Fruit fly (Drosophila melanogaster) whole organism, adult: Measurements from ENCODE around the gene Cpr72Ec.

Experiments
- CG11617 ChIP-seq: fragments of 200-800 bp; sonication (Bioruptor generic); optimal IDR thresholded peaks from 2 replicates; lab custom pipeline; 2017; ENCODE audit warnings: mild to moderate bottlenecking, missing biosample characterization, missing genetic modification reagents, missing genetic modification characterization
- CG12768 ChIP-seq: fragments of 200-800 bp; sonication (Bioruptor generic); optimal IDR thresholded peaks from 2 replicates; lab custom pipeline; 2017; ENCODE audit warnings: missing biosample characterization, missing genetic modification characterization, mild to moderate bottlenecking, moderate library complexity, missing genetic modification reagents
- CG14711 ChIP-seq: fragments of 200-800 bp; sonication (Bioruptor generic); optimal IDR thresholded peaks from 2 replicates; lab custom pipeline; 2018; ENCODE audit warnings: missing biosample characterization, mild to moderate bottlenecking, missing genetic modification characterization, moderate library complexity
- CG1620 ChIP-seq: fragments of 200-800 bp; sonication (Bioruptor generic); optimal IDR thresholded peaks from 2 replicates; lab custom pipeline; 2016; ENCODE audit warnings: missing biosample characterization, missing genetic modification characterization
- CG33017 ChIP-seq: fragments of 200-800 bp; sonication (Bioruptor generic); optimal IDR thresholded peaks from 2 replicates; lab custom pipeline; 2018; ENCODE audit warnings: missing biosample characterization, mild to moderate bottlenecking, missing genetic modification characterization, moderate library complexity
- CG5204 ChIP-seq: fragments of 200-800 bp; sonication (Bioruptor generic); optimal IDR thresholded peaks from 2 replicates; lab custom pipeline; 2016; ENCODE audit warnings: missing biosample characterization, missing genetic modification characterization
- CG7045 ChIP-seq: fragments of 200-800 bp; sonication (Bioruptor generic); optimal IDR thresholded peaks from 2 replicates; lab custom pipeline; 2017; ENCODE audit warnings: missing biosample characterization, mild to moderate bottlenecking, missing genetic modification characterization
- CG7101 ChIP-seq: fragments of 200-800 bp; sonication (Bioruptor generic); optimal IDR thresholded peaks from 2 replicates; lab custom pipeline; 2018; ENCODE audit warnings: missing biosample characterization, mild to moderate bottlenecking, missing genetic modification characterization, moderate library complexity
- Clk ChIP-seq: fragments of 200-800 bp; sonication (Bioruptor generic); optimal IDR thresholded peaks from 2 replicates; lab custom pipeline; 2017; ENCODE audit warnings: missing biosample characterization, missing genetic modification characterization
- Crg-1 ChIP-seq: fragments of 200-800 bp; sonication (Bioruptor generic); optimal IDR thresholded peaks from 2 replicates; lab custom pipeline; 2016; ENCODE audit warnings: missing biosample characterization, missing genetic modification characterization
- Hr96 ChIP-seq: fragments of 200-800 bp; sonication (Bioruptor generic); optimal IDR thresholded peaks from 2 replicates; lab custom pipeline; 2016; ENCODE audit warnings: missing biosample characterization, missing genetic modification characterization
- Mnt ChIP-seq: fragments of 200-800 bp; sonication (Bioruptor generic); optimal IDR thresholded peaks from 2 replicates; lab custom pipeline; 2016; ENCODE audit warnings: missing biosample characterization, mild to moderate bottlenecking, missing genetic modification characterization
- bab1 ChIP-seq: fragments of 200-800 bp; sonication (Bioruptor generic); optimal IDR thresholded peaks from 3 replicates; lab custom pipeline; 2019; ENCODE audit warnings: missing biosample characterization, mild to moderate bottlenecking, missing genetic modification characterization, moderate library complexity
- cic ChIP-seq: fragments of 200-800 bp; sonication (Bioruptor generic); optimal IDR thresholded peaks from 2 replicates; lab custom pipeline; 2017; ENCODE audit warnings: missing biosample characterization, mild to moderate bottlenecking, missing genetic modification characterization, moderate library complexity
- cnc ChIP-seq, 2 experiments: fragments of >200 bp; optimal IDR thresholded peaks; 2 replicates each; lab custom pipeline; 2017
- kay ChIP-seq: fragments of 200-800 bp; sonication (Bioruptor generic); peaks from one replicate; lab custom pipeline; 2016; ENCODE audit warnings: missing biosample characterization, missing genetic modification characterization, borderline replicate concordance
- ovo ChIP-seq: fragments of 200-800 bp; sonication (Bioruptor generic); optimal IDR thresholded peaks from 2 replicates; lab custom pipeline; 2016; ENCODE audit warnings: missing biosample characterization, missing genetic modification characterization
- pad ChIP-seq: fragments of 200-800 bp; sonication (Bioruptor generic); optimal IDR thresholded peaks from 3 replicates; lab custom pipeline; 2017; ENCODE audit warnings: missing biosample characterization, missing genetic modification characterization, mild to moderate bottlenecking, moderate library complexity, missing genetic modification reagents
- tj ChIP-seq: fragments of 200-800 bp; sonication (Bioruptor generic); optimal IDR thresholded peaks from 3 replicates; lab custom pipeline; 2017; ENCODE audit warnings: missing biosample characterization, mild to moderate bottlenecking, missing genetic modification characterization, moderate library complexity
- toe ChIP-seq: fragments of 200-800 bp; sonication (Bioruptor generic); optimal IDR thresholded peaks from 2 replicates; lab custom pipeline; 2016; ENCODE audit warnings: missing biosample characterization, missing genetic modification characterization

The Cpr72Ec gene

DNA sequence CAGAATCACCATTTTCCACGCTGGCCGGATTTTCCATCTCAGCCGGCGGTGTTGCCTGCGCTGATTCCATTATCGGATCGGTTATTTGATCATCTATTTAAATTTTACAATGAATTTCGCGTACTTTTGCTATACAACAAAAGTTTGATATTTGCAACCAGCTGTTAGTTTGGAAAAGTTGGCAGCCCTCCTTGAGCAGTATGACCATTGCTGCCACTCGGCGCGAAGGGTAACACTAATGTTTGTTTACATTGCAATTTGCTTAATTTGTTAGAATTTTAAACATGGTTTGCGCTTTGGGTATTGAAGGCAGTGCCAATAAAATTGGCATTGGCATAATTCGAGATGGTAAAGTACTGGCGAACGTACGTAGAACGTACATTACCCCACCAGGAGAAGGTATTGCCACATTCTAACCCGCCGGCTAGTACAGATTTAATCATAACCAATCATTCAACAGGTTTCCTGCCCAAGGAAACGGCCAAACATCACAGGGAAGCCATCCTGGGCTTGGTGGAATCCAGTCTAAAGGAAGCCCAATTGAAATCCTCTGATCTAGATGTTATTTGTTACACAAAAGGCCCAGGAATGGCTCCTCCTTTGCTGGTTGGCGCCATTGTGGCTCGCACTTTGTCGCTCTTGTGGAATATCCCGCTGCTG is 15.2 kb downstream of the Cpr72Ec start, which contains the start of the genes Golgin104 and Tcs3:
Gene Golgin104 (minus strand): TSS at position 182 of the 660 bp plus-strand sequence.
Gene Tcs3 (plus strand): TSS at position 222 of the 660 bp plus-strand sequence.
- TF ChIP-seq CG5204: no peak
- peak; percentile 57 for TF ChIP-seq bab1 (GFP tag; lab: Kevin White, UChicago)

dm6 chr3L:16349686-16350085 is 17.5 kb downstream of the Cpr72Ec start:
- TF ChIP-seq ovo (GFP tag; lab: Kevin White, UChicago) (no peak), bab1 (GFP tag; lab: Kevin White, UChicago) (no peak), Hr96 (GFP tag; lab: Kevin White, UChicago) (no peak)

DNA sequence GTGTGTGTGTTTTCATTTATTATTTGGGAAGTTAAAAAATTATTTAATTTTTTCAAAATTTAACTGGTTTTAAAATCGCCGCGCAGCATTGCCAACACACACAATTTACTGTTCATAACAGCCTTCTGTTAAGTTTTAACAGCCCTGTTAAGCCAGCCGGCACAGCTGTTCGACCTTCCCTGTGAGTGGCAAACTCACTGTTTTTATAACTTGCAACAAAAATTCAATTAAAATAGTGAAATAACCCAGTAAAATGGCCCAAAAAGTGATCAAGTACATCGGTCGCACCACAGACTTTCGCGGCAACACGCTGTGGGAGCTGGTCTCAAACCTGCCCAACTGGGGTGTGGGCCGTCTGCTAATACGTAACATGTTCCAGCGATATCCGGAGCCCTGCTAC is 19.2 kb downstream of the Cpr72Ec start, which contains the start of gene mRpS34:
Gene mRpS34 (plus strand): TSS at position 161 of the 400 bp plus-strand sequence.
- no peak for TF ChIP-seq CG5204
- no peak for TF ChIP-seq cnc (optimal IDR thresholded peaks at IDR 0.05; lab: Kevin White, UChicago)
- TF ChIP-seq bab1 (GFP tag; lab: Kevin White, UChicago): no peak
- no peak for TF ChIP-seq toe (GFP tag; lab: Kevin White, UChicago)
- TF ChIP-seq CG7101 (tag; lab: Kevin White, UChicago): no peak
- no peak for TF ChIP-seq Mnt
- no peak for TF ChIP-seq cic
- TF ChIP-seq kay: no peak
- no peak for TF ChIP-seq CG33017 (tag; lab: Kevin White, UChicago)
- no peak for TF ChIP-seq ovo (GFP tag; lab: Kevin White, UChicago)
- TF ChIP-seq Crg-1: no peak
- TF ChIP-seq Clk (GFP tag; lab: Kevin White, UChicago): no peak
- no peak for TF ChIP-seq CG12768 (GFP tag; lab: Kevin White, UChicago)
- no peak for TF ChIP-seq CG1620 (GFP tag; lab: Kevin White, UChicago)
- no peak for TF ChIP-seq pad (GFP tag; lab: Kevin White, UChicago)
- no peak for TF ChIP-seq tj (GFP tag; lab: Kevin White, UChicago)
- no peak for TF ChIP-seq CG14711 (tag; lab: Kevin White, UChicago)

DNA sequence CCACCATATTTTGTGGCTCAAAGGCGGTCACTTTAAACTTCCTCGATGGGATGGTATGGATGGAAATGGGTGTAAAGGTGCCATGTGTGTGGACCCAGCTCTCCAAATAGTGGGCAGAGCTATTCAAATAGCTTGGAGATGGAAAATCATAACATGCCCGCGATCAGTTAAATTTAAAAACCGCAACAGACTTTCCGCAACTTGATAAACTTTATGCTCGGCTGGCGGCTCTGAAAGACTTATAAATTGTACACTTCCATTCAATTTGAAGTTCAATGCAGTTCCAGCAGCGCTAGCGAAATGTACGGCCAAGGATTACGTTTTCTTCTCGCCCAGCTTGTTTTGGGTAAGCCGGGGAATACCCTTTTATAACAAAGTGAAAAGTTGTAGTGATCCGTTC is 21.1 kb downstream of the Cpr72Ec start, which contains the start of gene CG33257:
Gene CG33257 (plus strand): TSS at position 301 of the 400 bp plus-strand sequence.
- TF ChIP-seq toe (GFP tag; lab: Kevin White, UChicago): no peak

DNA sequence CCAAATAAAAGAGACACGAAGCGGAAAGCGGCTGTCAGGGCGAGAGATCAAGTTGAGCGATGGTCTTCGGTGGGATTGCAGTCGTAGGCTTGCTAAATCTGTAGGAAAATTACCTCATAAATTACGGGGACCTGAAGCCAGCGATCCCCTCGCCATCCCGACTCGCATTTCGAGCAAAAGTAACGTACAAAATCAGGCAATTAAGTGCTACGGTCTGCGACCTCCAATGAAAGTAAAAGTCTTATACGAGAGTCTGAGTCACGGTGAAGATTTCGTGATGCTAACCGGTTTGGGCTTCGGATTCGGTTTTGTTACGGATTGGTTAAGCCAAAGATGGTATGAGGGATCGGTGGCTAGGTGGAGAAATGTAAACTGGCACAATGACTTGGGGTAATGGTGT is 27.3 kb downstream of the Cpr72Ec start:
- no peak for TF ChIP-seq Hr96 (GFP tag; lab: Kevin White, UChicago)
- no peak for TF ChIP-seq toe (GFP tag; lab: Kevin White, UChicago)
- TF ChIP-seq kay: no peak
- no peak for TF ChIP-seq CG12768 (GFP tag; lab: Kevin White, UChicago)
- no peak for TF ChIP-seq ovo (GFP tag; lab: Kevin White, UChicago)
- TF ChIP-seq cic: no peak
- no peak for TF ChIP-seq Mnt
- TF ChIP-seq cnc (optimal IDR thresholded peaks at IDR 0.05; lab: Kevin White, UChicago): no peak
- TF ChIP-seq CG33017 (tag; lab: Kevin White, UChicago): no peak
- no peak for TF ChIP-seq Crg-1

DNA sequence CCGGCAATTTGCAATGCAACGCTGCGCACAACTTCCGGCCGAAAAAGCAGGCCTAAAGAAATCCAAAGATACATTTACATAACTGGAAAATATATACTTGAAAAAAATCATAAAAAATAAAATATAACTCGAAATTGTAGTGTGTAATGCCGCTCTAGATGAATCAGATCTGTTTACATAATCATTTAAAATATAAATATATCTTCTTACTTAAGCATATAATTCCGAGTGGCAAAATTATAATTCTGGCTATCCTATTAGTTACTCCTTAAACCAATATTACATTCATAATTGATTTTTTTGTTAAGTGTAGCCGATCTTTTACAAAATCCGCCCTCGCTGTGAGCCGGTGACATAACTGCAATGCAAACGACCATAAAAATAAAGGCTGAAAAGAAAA is 27.7 kb downstream of the Cpr72Ec start:
- TF ChIP-seq CG5204 (no peak), ovo (GFP tag; lab: Kevin White, UChicago) (no peak), CG7045 (no peak), toe (GFP tag; lab: Kevin White, UChicago) (no peak), CG33017 (tag; lab: Kevin White, UChicago) (no peak), CG1620 (GFP tag; lab: Kevin White, UChicago) (no peak), cnc (optimal IDR thresholded peaks at IDR 0.05; lab: Kevin White, UChicago) (no peak), Clk (GFP tag; lab: Kevin White, UChicago) (no peak), CG12768 (GFP tag; lab: Kevin White, UChicago) (no peak), CG14711 (tag; lab: Kevin White, UChicago) (no peak), CG11617 (GFP tag; lab: Kevin White, UChicago) (no peak)

- TF ChIP-seq cic (no peak), CG12768 (GFP tag; lab: Kevin White, UChicago) (no peak), CG5204 (no peak), kay (no peak), CG7101 (tag; lab: Kevin White, UChicago) (no peak), Mnt (no peak), CG7045 (no peak)
Observed at dm6 chr3L:16338703-16339102, 28.4 kb downstream of the Cpr72Ec start, which contains the start of gene CG4998. Gene CG4998 (plus strand): TSS chr3L:16339003.

dm6 chr3L:16337739-16338138 is 29.4 kb downstream of the Cpr72Ec start:
- no peak for TF ChIP-seq CG7101 (tag; lab: Kevin White, UChicago)
- no peak for TF ChIP-seq CG14711 (tag; lab: Kevin White, UChicago)
- TF ChIP-seq CG12768 (GFP tag; lab: Kevin White, UChicago): no peak
- TF ChIP-seq ovo (GFP tag; lab: Kevin White, UChicago): no peak
- TF ChIP-seq Mnt: no peak
- TF ChIP-seq toe (GFP tag; lab: Kevin White, UChicago): no peak
